Fruit fly (Drosophila melanogaster) whole organism, wandering third instar larva: ENCODE measurements around the gene ed.

Experiments
- Abd-B ChIP-seq: fragments of >200 bp; optimal IDR thresholded peaks from 2 replicates; lab custom pipeline; 2017; ENCODE audit warnings: missing biosample characterization, missing genetic modification characterization
- CG32264 ChIP-seq: fragments of 200-800 bp; sonication (Bioruptor generic); optimal IDR thresholded peaks from 2 replicates; lab custom pipeline; 2016; ENCODE audit warnings: missing biosample characterization, missing genetic modification characterization
- CG9705 ChIP-seq: fragments of 200-800 bp; sonication (Bioruptor generic); optimal IDR thresholded peaks from 2 replicates; lab custom pipeline; 2018; ENCODE audit warnings: missing biosample characterization, mild to moderate bottlenecking, missing genetic modification characterization
- CrebA ChIP-seq: fragments of 200-800 bp; sonication (Bioruptor generic); optimal IDR thresholded peaks from 2 replicates; lab custom pipeline; 2016; ENCODE audit warnings: missing biosample characterization, mild to moderate bottlenecking, missing genetic modification characterization, borderline replicate concordance
- Dfd ChIP-seq: fragments of >200 bp; optimal IDR thresholded peaks from 2 replicates; lab custom pipeline; 2017; ENCODE audit warnings: missing biosample characterization, missing genetic modification characterization
- Dif ChIP-seq: fragments of 200-275, 200-300 bp; sonication (Bioruptor generic); optimal IDR thresholded peaks from 2 replicates; lab custom pipeline; 2018; ENCODE audit warnings: missing biosample characterization, missing genetic modification characterization; ENCODE audit not compliant: partially characterized antibody
- GATAd ChIP-seq: sonication (Bioruptor generic); optimal IDR thresholded peaks from 2 replicates; lab custom pipeline; 2016; ENCODE audit warnings: missing biosample characterization, missing genetic modification characterization
- HLH106 ChIP-seq: fragments of 200-800 bp; optimal IDR thresholded peaks from 3 replicates; lab custom pipeline; 2019; ENCODE audit warnings: missing biosample characterization, mild to moderate bottlenecking, missing genetic modification characterization, moderate library complexity
- Hnf4 ChIP-seq: fragments of 200-800 bp; sonication (Bioruptor generic); optimal IDR thresholded peaks from 2 replicates; lab custom pipeline; 2016; ENCODE audit warnings: missing biosample characterization, mild to moderate bottlenecking, missing genetic modification characterization
- Hr78 ChIP-seq: fragments of >200 bp; optimal IDR thresholded peaks from 2 replicates; lab custom pipeline; 2017; ENCODE audit warnings: missing biosample characterization, missing genetic modification characterization
- Hr83 ChIP-seq: fragments of 200-300 bp; sonication (Bioruptor generic); optimal IDR thresholded peaks from 2 replicates; lab custom pipeline; 2016; ENCODE audit warnings: missing biosample characterization, mild to moderate bottlenecking, missing genetic modification characterization, moderate library complexity; ENCODE audit not compliant: poor library complexity, severe bottlenecking
- Mio ChIP-seq: sonication (Bioruptor generic); optimal IDR thresholded peaks from 2 replicates; lab custom pipeline; 2016; ENCODE audit warnings: missing biosample characterization, missing genetic modification characterization
- N ChIP-seq: fragments of >200 bp; optimal IDR thresholded peaks from 2 replicates; lab custom pipeline; 2018; ENCODE audit warnings: missing biosample characterization, missing external identifiers, missing genetic modification characterization
- OdsH ChIP-seq: fragments of 200-800 bp; sonication (Bioruptor generic); optimal IDR thresholded peaks from 2 replicates; lab custom pipeline; 2016; ENCODE audit warnings: missing biosample characterization, mild to moderate bottlenecking, missing genetic modification characterization
- Rel ChIP-seq, 2 experiments: fragments of 200-800 bp; sonication (Bioruptor generic) in 1 of 2; optimal IDR thresholded peaks; 2 replicates in 1 of 2; 3 replicates in 1 of 2; lab custom pipeline; 2016 to 2019; ENCODE audit warnings: mild to moderate bottlenecking in 2 of 2, missing biosample characterization in 2 of 2, missing genetic modification characterization in 2 of 2, moderate library complexity in 1 of 2
- Sp1 ChIP-seq: fragments of 200-800 bp; sonication (Bioruptor generic); optimal IDR thresholded peaks from 3 replicates; lab custom pipeline; 2019; ENCODE audit warnings: missing biosample characterization, mild to moderate bottlenecking, missing genetic modification characterization, moderate library complexity
- Vsx2 ChIP-seq: fragments of 200-300, 225-300 bp; sonication (Bioruptor generic); optimal IDR thresholded peaks from 2 replicates; lab custom pipeline; 2018; ENCODE audit warnings: missing biosample characterization, missing genetic modification characterization; ENCODE audit not compliant: partially characterized antibody
- br ChIP-seq: fragments of 200-800 bp; sonication (Bioruptor generic); optimal IDR thresholded peaks from 2 replicates; lab custom pipeline; 2016; ENCODE audit warnings: missing biosample characterization, missing genetic modification characterization
- brk ChIP-seq: fragments of 200-800 bp; sonication (Bioruptor generic); optimal IDR thresholded peaks from 2 replicates; lab custom pipeline; 2016; ENCODE audit warnings: missing biosample characterization, mild to moderate bottlenecking, missing genetic modification characterization
- dl ChIP-seq, 2 experiments: fragments of 175-275, 200-275 bp in 1 of 2; fragments of 200-275 bp in 1 of 2; sonication (Bioruptor generic); optimal IDR thresholded peaks; lab custom pipeline; 2018; ENCODE audit warnings: mild to moderate bottlenecking in 2 of 2, missing biosample characterization in 2 of 2, missing genetic modification characterization in 2 of 2, moderate library complexity in 2 of 2; ENCODE audit not compliant: partially characterized antibody in 2 of 2, insufficient read depth in 1 of 2
- dmrt93B ChIP-seq: fragments of 200-800 bp; sonication (Bioruptor generic); optimal IDR thresholded peaks from 2 replicates; lab custom pipeline; 2018; ENCODE audit warnings: missing biosample characterization, mild to moderate bottlenecking, missing genetic modification characterization
- dsf ChIP-seq: sonication (Bioruptor generic); optimal IDR thresholded peaks from 2 replicates; lab custom pipeline; 2016; ENCODE audit warnings: missing biosample characterization, missing genetic modification characterization, borderline replicate concordance
- ey ChIP-seq: fragments of 200-800 bp; sonication (Bioruptor generic); optimal IDR thresholded peaks from 2 replicates; lab custom pipeline; 2016; ENCODE audit warnings: missing biosample characterization, missing genetic modification characterization
- foxo ChIP-seq, 2 experiments: fragments of 200-800 bp; sonication (Bioruptor generic); optimal IDR thresholded peaks; 2 replicates in 1 of 2; 3 replicates in 1 of 2; lab custom pipeline; 2016 to 2017; ENCODE audit warnings: missing biosample characterization in 2 of 2, missing genetic modification characterization in 2 of 2
- fru ChIP-seq: fragments of 200-800 bp; sonication (Bioruptor generic); optimal IDR thresholded peaks from 3 replicates; lab custom pipeline; 2016; ENCODE audit warnings: missing biosample characterization, mild to moderate bottlenecking, missing genetic modification characterization
- h ChIP-seq: fragments of 200-800 bp; sonication (Bioruptor generic); optimal IDR thresholded peaks from 3 replicates; lab custom pipeline; 2016; ENCODE audit warnings: missing biosample characterization, mild to moderate bottlenecking, missing genetic modification characterization
- jim ChIP-seq: fragments of 175-275, 200-325 bp; sonication (Bioruptor generic); optimal IDR thresholded peaks from 2 replicates; lab custom pipeline; 2016; ENCODE audit warnings: missing biosample characterization, mild to moderate bottlenecking, missing genetic modification characterization
- pan ChIP-seq: fragments of >200 bp; optimal IDR thresholded peaks from 2 replicates; lab custom pipeline; 2017
- psq ChIP-seq: fragments of 200-800 bp; sonication (Bioruptor generic); optimal IDR thresholded peaks from 3 replicates; lab custom pipeline; 2017; ENCODE audit warnings: missing biosample characterization, mild to moderate bottlenecking, missing genetic modification characterization, moderate library complexity
- rgr ChIP-seq: fragments of 200-800 bp; sonication (Bioruptor generic); optimal IDR thresholded peaks from 3 replicates; lab custom pipeline; 2016; ENCODE audit warnings: missing biosample characterization, mild to moderate bottlenecking, missing genetic modification characterization
- sv ChIP-seq: fragments of 200-800 bp; sonication (Bioruptor generic); optimal IDR thresholded peaks from 3 replicates; lab custom pipeline; 2016; ENCODE audit warnings: missing biosample characterization, missing genetic modification characterization
- tai ChIP-seq: sonication (Bioruptor generic); optimal IDR thresholded peaks from 2 replicates; lab custom pipeline; 2016; ENCODE audit warnings: missing biosample characterization, missing genetic modification characterization
- usp ChIP-seq: fragments of >200 bp; optimal IDR thresholded peaks from 2 replicates; lab custom pipeline; 2017; ENCODE audit warnings: missing biosample characterization, missing genetic modification characterization
- woc ChIP-seq: sonication (Bioruptor generic); optimal IDR thresholded peaks from 2 replicates; lab custom pipeline; 2016; ENCODE audit warnings: missing biosample characterization, mild to moderate bottlenecking, missing genetic modification characterization

Gene ed

dm6 chr2L:4060775-4061174, 29.6 kb downstream of the ed start:
- TF ChIP-seq br (GFP tag; lab: Kevin White, UChicago) (no peak), dmrt93B (GFP tag; lab: Kevin White, UChicago) (no peak), N (GFP tag; lab: Kevin White, UChicago) (no peak), CG32264 (GFP tag; lab: Kevin White, UChicago) (no peak), brk (GFP tag; lab: Kevin White, UChicago) (no peak), Mio (GFP tag; lab: Kevin White, UChicago) (no peak), Sp1 (GFP tag; lab: Kevin White, UChicago) (no peak), h (GFP tag; lab: Kevin White, UChicago) (no peak), Hr83 (no peak), tai (no peak), fru (no peak), woc (GFP tag; lab: Kevin White, UChicago) (no peak), pan (lab: Kevin White, UChicago) (no peak), sv (GFP tag; lab: Kevin White, UChicago) (no peak), CG9705 (GFP tag; lab: Kevin White, UChicago) (no peak), Rel (GFP tag; optimal IDR thresholded peaks at IDR 0.05; lab: Kevin White, UChicago) (no peak), Rel (tag; optimal IDR thresholded peaks at IDR 0.05; lab: Kevin White, UChicago) (no peak), jim (no peak), usp (GFP tag; lab: Kevin White, UChicago) (no peak)

- no peak for TF ChIP-seq sv (GFP tag; lab: Kevin White, UChicago)
- TF ChIP-seq Dfd (GFP tag; lab: Kevin White, UChicago): peak; percentile 79
These were observed 31.7 kb downstream of the ed start for dm6 chr2L:4062874-4063273.

dm6 chr2L:4063430-4063829, 32.3 kb downstream of the ed start:
- TF ChIP-seq tai: no peak
- TF ChIP-seq fru: peak; percentile 6
- no peak for TF ChIP-seq ey (GFP tag; lab: Kevin White, UChicago)
- no peak for TF ChIP-seq rgr (GFP tag; lab: Kevin White, UChicago)
- no peak for TF ChIP-seq jim
- TF ChIP-seq h (GFP tag; lab: Kevin White, UChicago): no peak

dm6 chr2L:4065182-4065581, 34.0 kb downstream of the ed start:
- no peak for TF ChIP-seq CG9705 (GFP tag; lab: Kevin White, UChicago)
- TF ChIP-seq dmrt93B (GFP tag; lab: Kevin White, UChicago): no peak
- no peak for TF ChIP-seq tai
- no peak for TF ChIP-seq jim
- TF ChIP-seq Hnf4 (GFP tag; lab: Kevin White, UChicago): no peak
- no peak for TF ChIP-seq dsf
- no peak for TF ChIP-seq GATAd (GFP tag; lab: Kevin White, UChicago)
- no peak for TF ChIP-seq Hr78 (GFP tag; lab: Kevin White, UChicago)
- no peak for TF ChIP-seq dl (GFP tag; optimal IDR thresholded peaks at IDR 0.05; lab: Kevin White, UChicago; ENCODE audit: insufficient read depth in 1 of 2, partially characterized antibody in 2 of 2)
- TF ChIP-seq h (GFP tag; lab: Kevin White, UChicago): no peak
- no peak for TF ChIP-seq rgr (GFP tag; lab: Kevin White, UChicago)
- TF ChIP-seq Dfd (GFP tag; lab: Kevin White, UChicago): no peak
- TF ChIP-seq Abd-B: no peak
- TF ChIP-seq psq (GFP tag; lab: Kevin White, UChicago): no peak
- TF ChIP-seq OdsH (GFP tag; lab: Kevin White, UChicago): no peak
- no peak for TF ChIP-seq Sp1 (GFP tag; lab: Kevin White, UChicago)
- no peak for TF ChIP-seq foxo (GFP tag; optimal IDR thresholded peaks at IDR 0.05; lab: Kevin White, UChicago)
- TF ChIP-seq HLH106: no peak
- no peak for TF ChIP-seq brk (GFP tag; lab: Kevin White, UChicago)
- no peak for TF ChIP-seq Mio (GFP tag; lab: Kevin White, UChicago)

- TF ChIP-seq foxo (GFP tag; optimal IDR thresholded peaks at IDR 0.05; lab: Kevin White, UChicago) (no peak), usp (GFP tag; lab: Kevin White, UChicago) (no peak), Dfd (GFP tag; lab: Kevin White, UChicago) (no peak), Dif (GFP tag; lab: Kevin White, UChicago) (peak; percentile 37), CrebA (GFP tag; lab: Kevin White, UChicago) (peak; percentile 21), Vsx2 (GFP tag; lab: Kevin White, UChicago) (peak; percentile 54), Rel (GFP tag; optimal IDR thresholded peaks at IDR 0.05; lab: Kevin White, UChicago) (peak; percentile 35), Rel (tag; optimal IDR thresholded peaks at IDR 0.05; lab: Kevin White, UChicago) (no peak)
- TF ChIP-seq, all 38 proteins: peak for 4
These were observed 37.9 kb downstream of the ed start for dm6 chr2L:4069029-4069428.
